Worm (Caenorhabditis elegans) whole organism, dauer: ENCODE results near the gene ent-4.

ENCODE experiments used
- unc-62 ChIP-seq: sonication (generic microtip); optimal IDR thresholded peaks from 2 replicates; lab custom pipeline; 2017; ENCODE audit warnings: missing biosample characterization, missing genetic modification reagents, missing genetic modification characterization

Gene ent-4

DNA sequence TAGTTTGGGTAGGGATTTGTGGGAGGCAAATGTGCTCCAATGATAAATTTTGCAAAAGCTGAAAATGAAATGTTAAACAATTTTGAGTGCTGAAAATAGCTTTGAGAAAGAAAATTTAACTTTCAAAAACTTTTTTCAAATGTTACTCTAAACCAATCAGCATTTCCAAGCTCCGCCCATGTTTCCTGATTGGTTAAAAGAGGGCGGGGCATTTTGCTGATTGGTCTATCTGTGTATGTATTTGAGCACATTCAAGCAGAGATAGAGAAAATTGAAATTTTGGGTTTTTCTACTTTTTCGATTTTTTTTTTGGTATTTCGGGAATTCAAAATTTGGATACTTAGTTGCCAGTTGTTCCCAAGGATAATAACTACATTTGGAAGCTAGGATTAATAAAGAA is 38.0 kb downstream of the ent-4 start:
- TF ChIP-seq unc-62 (GFP tag; lab: Kevin White, UChicago), result no peak

DNA sequence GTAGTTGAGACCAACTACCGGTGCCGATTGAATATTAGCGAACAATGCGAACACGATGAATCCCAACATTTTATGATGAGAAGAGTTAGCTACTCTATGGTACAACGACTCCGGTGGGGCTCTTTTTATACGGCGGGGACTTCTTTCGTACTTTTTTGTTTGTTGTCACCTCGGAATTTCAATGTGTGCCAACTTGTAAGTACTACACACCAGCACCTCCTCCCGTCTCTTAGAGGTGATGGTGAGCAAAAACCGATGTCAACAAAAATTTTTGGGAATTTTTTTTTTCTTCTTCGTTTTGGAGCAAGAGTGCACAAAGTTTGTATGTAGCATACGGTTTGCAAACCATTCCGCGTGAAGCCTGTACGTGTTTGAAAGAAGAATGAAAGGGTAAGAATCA is 47.8 kb downstream of the ent-4 start, which contains the start of gene Y45F10D.2:
Gene Y45F10D.2 (minus strand): TSS at position 101 of the 400 bp plus-strand sequence.
- TF ChIP-seq unc-62 (GFP tag; lab: Kevin White, UChicago), result no peak

DNA sequence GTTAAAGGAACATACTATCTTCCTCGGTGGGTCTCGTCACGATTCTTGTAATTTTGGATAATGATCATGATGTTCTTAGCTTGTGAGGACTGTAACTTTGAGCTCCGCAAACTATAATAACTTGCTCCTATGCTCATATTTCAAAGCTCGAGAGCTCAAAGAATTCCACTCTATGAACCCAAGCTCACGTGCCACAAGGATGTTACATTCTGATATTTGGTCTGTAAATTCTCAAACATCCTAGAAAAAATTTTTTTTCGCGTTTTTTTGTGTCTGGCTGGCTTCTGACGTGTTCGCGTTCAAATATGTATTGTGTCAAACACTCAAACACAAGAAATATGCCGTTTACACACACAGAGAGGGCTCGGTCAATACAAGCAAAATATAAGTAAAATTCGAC is 49.4 kb downstream of the ent-4 start, which contains the start of gene Y45F10D.16:
Gene Y45F10D.16 (plus strand): TSS at position 301 of the 400 bp plus-strand sequence.
- TF ChIP-seq unc-62 (GFP tag; lab: Kevin White, UChicago), result no peak

DNA sequence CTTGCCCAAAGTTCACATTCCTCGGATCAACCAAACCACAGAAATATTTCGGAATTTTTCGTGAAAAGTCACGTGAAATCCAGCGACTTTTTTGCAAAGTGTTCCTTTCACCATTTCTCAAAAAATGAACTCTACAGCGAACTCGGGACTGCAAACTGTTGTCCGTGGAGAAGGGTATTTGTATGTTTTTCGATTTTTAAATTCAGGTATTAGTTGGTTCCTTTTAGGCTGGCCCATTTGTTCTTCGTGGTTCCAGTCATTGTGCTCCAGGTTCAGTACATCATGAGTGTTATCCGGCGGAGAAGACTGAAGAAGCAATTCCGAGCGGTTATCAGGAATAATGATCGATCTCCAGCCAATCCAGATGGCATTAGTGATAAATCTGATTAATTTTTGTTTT is 50.0 kb downstream of the ent-4 start:
- no peak for TF ChIP-seq unc-62 (GFP tag; lab: Kevin White, UChicago)

DNA sequence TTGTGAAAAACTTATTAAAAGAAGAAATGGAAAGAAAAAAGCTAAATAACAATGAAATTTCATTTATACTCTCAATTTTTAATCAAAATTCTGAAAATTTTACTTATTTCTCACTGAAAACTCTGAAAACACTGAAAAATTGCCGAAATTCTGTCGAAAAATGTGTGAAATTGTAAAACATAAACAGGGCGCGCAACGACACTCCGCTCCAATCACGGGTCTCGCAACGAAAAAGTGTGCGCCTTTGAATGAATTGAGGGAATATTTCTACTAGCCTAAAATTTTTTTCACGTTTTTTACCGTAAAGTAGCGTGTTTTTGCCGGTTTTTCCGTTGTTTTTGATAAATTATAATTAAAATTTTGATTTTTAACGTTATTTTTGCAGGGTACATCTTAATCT is 50.8 kb downstream of the ent-4 start, which contains the start of gene rpl-18:
Gene rpl-18 (plus strand): TSS at position 386 of the 400 bp plus-strand sequence.
- no peak for TF ChIP-seq unc-62 (GFP tag; lab: Kevin White, UChicago)

DNA sequence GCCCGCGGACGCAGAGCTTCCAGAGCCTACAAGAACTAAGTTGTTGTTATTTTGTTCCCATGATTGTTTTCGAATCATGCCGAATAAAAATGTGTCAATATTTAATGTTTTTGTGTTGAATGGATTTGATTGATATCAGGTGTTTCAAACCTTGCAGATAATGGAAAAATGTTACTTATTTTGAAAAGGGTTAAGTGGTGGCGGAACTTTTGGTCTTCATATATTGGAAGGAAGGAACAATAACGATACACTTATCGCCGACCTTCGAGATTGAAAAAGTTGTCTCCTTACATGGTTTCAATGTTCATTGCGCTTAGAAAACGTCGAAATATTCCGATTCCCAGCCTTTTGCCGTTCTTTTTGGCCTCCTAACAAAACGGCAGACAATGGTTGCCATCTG is 52.0 kb downstream of the ent-4 start, which contains the start of gene gly-10:
Gene gly-10 (plus strand): TSS at position 387 of the 400 bp plus-strand sequence.
- no peak for TF ChIP-seq unc-62 (GFP tag; lab: Kevin White, UChicago)

DNA sequence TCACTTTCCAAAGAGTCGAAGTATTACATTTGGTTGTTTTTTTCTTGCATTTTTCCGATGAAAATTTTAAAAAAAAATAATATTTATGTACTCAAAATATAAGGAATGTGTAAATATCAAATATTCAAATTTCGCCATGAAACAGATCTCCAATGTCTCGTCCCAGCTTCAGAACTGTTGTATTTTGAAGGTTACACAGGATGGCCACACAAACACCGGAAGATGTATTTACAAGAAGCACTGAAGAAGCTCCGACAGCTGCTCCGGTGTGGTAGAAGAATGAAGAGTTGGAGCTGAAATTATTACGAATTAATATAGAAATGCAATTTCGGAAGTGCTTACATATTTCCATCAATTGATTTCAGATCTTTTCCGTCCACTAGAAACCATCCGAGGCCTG is 55.6 kb downstream of the ent-4 start:
- no peak for TF ChIP-seq unc-62 (GFP tag; lab: Kevin White, UChicago)
